Fruit fly (Drosophila melanogaster) whole organism, wandering third instar larva: ENCODE measurements around the gene CG7766.

Source experiments
- Abd-B ChIP-seq: fragments of >200 bp; optimal IDR thresholded peaks from 2 replicates; lab custom pipeline; 2017; ENCODE audit warnings: missing biosample characterization, missing genetic modification characterization
- CG32264 ChIP-seq: fragments of 200-800 bp; sonication (Bioruptor generic); optimal IDR thresholded peaks from 2 replicates; lab custom pipeline; 2016; ENCODE audit warnings: missing biosample characterization, missing genetic modification characterization
- CG9705 ChIP-seq: fragments of 200-800 bp; sonication (Bioruptor generic); optimal IDR thresholded peaks from 2 replicates; lab custom pipeline; 2018; ENCODE audit warnings: missing biosample characterization, mild to moderate bottlenecking, missing genetic modification characterization
- CrebA ChIP-seq: fragments of 200-800 bp; sonication (Bioruptor generic); optimal IDR thresholded peaks from 2 replicates; lab custom pipeline; 2016; ENCODE audit warnings: missing biosample characterization, mild to moderate bottlenecking, missing genetic modification characterization, borderline replicate concordance
- Dfd ChIP-seq: fragments of >200 bp; optimal IDR thresholded peaks from 2 replicates; lab custom pipeline; 2017; ENCODE audit warnings: missing biosample characterization, missing genetic modification characterization
- Dif ChIP-seq: fragments of 200-275, 200-300 bp; sonication (Bioruptor generic); optimal IDR thresholded peaks from 2 replicates; lab custom pipeline; 2018; ENCODE audit warnings: missing biosample characterization, missing genetic modification characterization; ENCODE audit not compliant: partially characterized antibody
- GATAd ChIP-seq: sonication (Bioruptor generic); optimal IDR thresholded peaks from 2 replicates; lab custom pipeline; 2016; ENCODE audit warnings: missing biosample characterization, missing genetic modification characterization
- HLH106 ChIP-seq: fragments of 200-800 bp; optimal IDR thresholded peaks from 3 replicates; lab custom pipeline; 2019; ENCODE audit warnings: missing biosample characterization, mild to moderate bottlenecking, missing genetic modification characterization, moderate library complexity
- Hnf4 ChIP-seq: fragments of 200-800 bp; sonication (Bioruptor generic); optimal IDR thresholded peaks from 2 replicates; lab custom pipeline; 2016; ENCODE audit warnings: missing biosample characterization, mild to moderate bottlenecking, missing genetic modification characterization
- Hr78 ChIP-seq: fragments of >200 bp; optimal IDR thresholded peaks from 2 replicates; lab custom pipeline; 2017; ENCODE audit warnings: missing biosample characterization, missing genetic modification characterization
- Hr83 ChIP-seq: fragments of 200-300 bp; sonication (Bioruptor generic); optimal IDR thresholded peaks from 2 replicates; lab custom pipeline; 2016; ENCODE audit warnings: missing biosample characterization, mild to moderate bottlenecking, missing genetic modification characterization, moderate library complexity; ENCODE audit not compliant: poor library complexity, severe bottlenecking
- Jra ChIP-seq: sonication (Bioruptor generic); optimal IDR thresholded peaks from 2 replicates; lab custom pipeline; 2016; ENCODE audit warnings: missing biosample characterization, missing genetic modification characterization
- Mio ChIP-seq: sonication (Bioruptor generic); optimal IDR thresholded peaks from 2 replicates; lab custom pipeline; 2016; ENCODE audit warnings: missing biosample characterization, missing genetic modification characterization
- Myc ChIP-seq: fragments of >200 bp; optimal IDR thresholded peaks from 2 replicates; lab custom pipeline; 2017
- N ChIP-seq: fragments of >200 bp; optimal IDR thresholded peaks from 2 replicates; lab custom pipeline; 2018; ENCODE audit warnings: missing biosample characterization, missing external identifiers, missing genetic modification characterization
- OdsH ChIP-seq: fragments of 200-800 bp; sonication (Bioruptor generic); optimal IDR thresholded peaks from 2 replicates; lab custom pipeline; 2016; ENCODE audit warnings: missing biosample characterization, mild to moderate bottlenecking, missing genetic modification characterization
- Rel ChIP-seq, 2 experiments: fragments of 200-800 bp; sonication (Bioruptor generic) in 1 of 2; optimal IDR thresholded peaks; 2 replicates in 1 of 2; 3 replicates in 1 of 2; lab custom pipeline; 2016 to 2019; ENCODE audit warnings: mild to moderate bottlenecking in 2 of 2, missing biosample characterization in 2 of 2, missing genetic modification characterization in 2 of 2, moderate library complexity in 1 of 2
- Sp1 ChIP-seq: fragments of 200-800 bp; sonication (Bioruptor generic); optimal IDR thresholded peaks from 3 replicates; lab custom pipeline; 2019; ENCODE audit warnings: missing biosample characterization, mild to moderate bottlenecking, missing genetic modification characterization, moderate library complexity
- Vsx2 ChIP-seq: fragments of 200-300, 225-300 bp; sonication (Bioruptor generic); optimal IDR thresholded peaks from 2 replicates; lab custom pipeline; 2018; ENCODE audit warnings: missing biosample characterization, missing genetic modification characterization; ENCODE audit not compliant: partially characterized antibody
- br ChIP-seq: fragments of 200-800 bp; sonication (Bioruptor generic); optimal IDR thresholded peaks from 2 replicates; lab custom pipeline; 2016; ENCODE audit warnings: missing biosample characterization, missing genetic modification characterization
- brk ChIP-seq: fragments of 200-800 bp; sonication (Bioruptor generic); optimal IDR thresholded peaks from 2 replicates; lab custom pipeline; 2016; ENCODE audit warnings: missing biosample characterization, mild to moderate bottlenecking, missing genetic modification characterization
- dl ChIP-seq, 2 experiments: fragments of 175-275, 200-275 bp in 1 of 2; fragments of 200-275 bp in 1 of 2; sonication (Bioruptor generic); optimal IDR thresholded peaks; lab custom pipeline; 2018; ENCODE audit warnings: mild to moderate bottlenecking in 2 of 2, missing biosample characterization in 2 of 2, missing genetic modification characterization in 2 of 2, moderate library complexity in 2 of 2; ENCODE audit not compliant: partially characterized antibody in 2 of 2, insufficient read depth in 1 of 2
- dmrt93B ChIP-seq: fragments of 200-800 bp; sonication (Bioruptor generic); optimal IDR thresholded peaks from 2 replicates; lab custom pipeline; 2018; ENCODE audit warnings: missing biosample characterization, mild to moderate bottlenecking, missing genetic modification characterization
- dsf ChIP-seq: sonication (Bioruptor generic); optimal IDR thresholded peaks from 2 replicates; lab custom pipeline; 2016; ENCODE audit warnings: missing biosample characterization, missing genetic modification characterization, borderline replicate concordance
- ey ChIP-seq: fragments of 200-800 bp; sonication (Bioruptor generic); optimal IDR thresholded peaks from 2 replicates; lab custom pipeline; 2016; ENCODE audit warnings: missing biosample characterization, missing genetic modification characterization
- foxo ChIP-seq, 2 experiments: fragments of 200-800 bp; sonication (Bioruptor generic); optimal IDR thresholded peaks; 2 replicates in 1 of 2; 3 replicates in 1 of 2; lab custom pipeline; 2016 to 2017; ENCODE audit warnings: missing biosample characterization in 2 of 2, missing genetic modification characterization in 2 of 2
- fru ChIP-seq: fragments of 200-800 bp; sonication (Bioruptor generic); optimal IDR thresholded peaks from 3 replicates; lab custom pipeline; 2016; ENCODE audit warnings: missing biosample characterization, mild to moderate bottlenecking, missing genetic modification characterization
- h ChIP-seq: fragments of 200-800 bp; sonication (Bioruptor generic); optimal IDR thresholded peaks from 3 replicates; lab custom pipeline; 2016; ENCODE audit warnings: missing biosample characterization, mild to moderate bottlenecking, missing genetic modification characterization
- jim ChIP-seq: fragments of 175-275, 200-325 bp; sonication (Bioruptor generic); optimal IDR thresholded peaks from 2 replicates; lab custom pipeline; 2016; ENCODE audit warnings: missing biosample characterization, mild to moderate bottlenecking, missing genetic modification characterization
- lola ChIP-seq: fragments of >200 bp; optimal IDR thresholded peaks from 2 replicates; lab custom pipeline; 2017; ENCODE audit warnings: missing biosample characterization, missing genetic modification characterization
- pan ChIP-seq: fragments of >200 bp; optimal IDR thresholded peaks from 2 replicates; lab custom pipeline; 2017
- psq ChIP-seq: fragments of 200-800 bp; sonication (Bioruptor generic); optimal IDR thresholded peaks from 3 replicates; lab custom pipeline; 2017; ENCODE audit warnings: missing biosample characterization, mild to moderate bottlenecking, missing genetic modification characterization, moderate library complexity
- rgr ChIP-seq: fragments of 200-800 bp; sonication (Bioruptor generic); optimal IDR thresholded peaks from 3 replicates; lab custom pipeline; 2016; ENCODE audit warnings: missing biosample characterization, mild to moderate bottlenecking, missing genetic modification characterization
- sage ChIP-seq: fragments of 200-800 bp; sonication (Bioruptor generic); optimal IDR thresholded peaks from 2 replicates; lab custom pipeline; 2016; ENCODE audit warnings: missing biosample characterization, mild to moderate bottlenecking, missing genetic modification characterization
- sv ChIP-seq: fragments of 200-800 bp; sonication (Bioruptor generic); optimal IDR thresholded peaks from 3 replicates; lab custom pipeline; 2016; ENCODE audit warnings: missing biosample characterization, missing genetic modification characterization
- tai ChIP-seq: sonication (Bioruptor generic); optimal IDR thresholded peaks from 2 replicates; lab custom pipeline; 2016; ENCODE audit warnings: missing biosample characterization, missing genetic modification characterization
- usp ChIP-seq: fragments of >200 bp; optimal IDR thresholded peaks from 2 replicates; lab custom pipeline; 2017; ENCODE audit warnings: missing biosample characterization, missing genetic modification characterization
- woc ChIP-seq: sonication (Bioruptor generic); optimal IDR thresholded peaks from 2 replicates; lab custom pipeline; 2016; ENCODE audit warnings: missing biosample characterization, mild to moderate bottlenecking, missing genetic modification characterization

Gene CG7766

DNA sequence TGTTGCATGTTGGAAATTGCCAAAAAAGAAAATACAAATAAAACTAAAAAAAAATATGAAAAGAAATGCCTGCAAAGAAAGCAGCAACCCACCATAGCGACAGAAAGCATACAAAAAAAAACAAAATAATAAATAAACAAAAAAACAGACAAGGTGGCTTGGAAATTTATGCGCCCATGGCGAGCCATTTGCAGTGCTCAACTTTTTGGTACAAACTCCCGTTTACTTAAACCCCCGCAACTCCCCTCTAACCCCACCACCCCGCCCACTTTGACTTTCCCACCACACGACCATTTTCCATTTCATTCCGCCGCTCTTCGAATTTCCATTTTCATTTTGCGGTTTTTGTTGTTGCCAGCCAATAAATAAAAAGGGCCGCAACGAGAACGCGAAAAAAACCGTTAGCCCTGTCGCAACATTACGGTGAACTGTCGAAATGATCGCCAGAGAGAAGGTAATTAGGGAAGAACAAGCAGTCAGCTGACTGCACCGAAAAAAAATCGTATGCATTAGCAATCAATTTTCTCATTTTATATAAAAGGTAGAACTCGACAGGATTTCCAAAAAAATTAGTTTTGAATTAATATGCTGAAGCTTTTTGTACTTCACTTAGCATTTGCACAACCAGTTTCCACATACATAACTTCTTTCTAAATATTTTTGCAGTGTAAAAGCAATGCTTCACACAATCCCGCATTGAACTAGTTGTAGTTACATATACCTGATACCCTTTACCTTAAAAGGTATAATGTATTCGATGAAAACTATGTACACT lies 33.4 kb upstream of the CG7766 start:
- no peak for TF ChIP-seq Hnf4 (GFP tag; lab: Kevin White, UChicago)

DNA sequence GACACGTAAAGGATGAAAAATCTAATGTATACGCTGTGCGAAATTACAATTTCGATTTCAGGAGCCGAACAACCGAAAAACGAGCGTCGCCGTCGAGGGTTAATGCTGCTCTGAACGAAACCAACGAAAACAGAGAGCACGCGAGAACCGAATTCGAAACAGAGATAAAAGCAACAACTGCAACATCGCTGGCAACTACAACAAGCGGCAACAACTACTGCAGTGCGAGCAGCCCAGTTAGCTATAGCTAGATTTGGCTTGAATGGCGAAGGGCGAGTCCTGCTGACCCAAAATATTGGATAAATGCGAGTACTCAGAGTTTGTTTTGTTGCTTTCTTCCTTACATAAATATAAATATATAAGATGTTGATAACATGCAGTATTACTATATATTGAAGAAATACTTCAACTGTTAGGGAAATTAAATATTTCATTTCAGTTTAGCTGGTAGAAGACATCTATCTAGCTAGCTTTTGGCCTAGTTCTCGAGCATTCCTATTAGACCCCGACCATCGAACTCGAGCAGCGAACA lies 31.4 kb upstream of the CG7766 start, which contains the start of gene fend:
Gene fend (minus strand): TSS at position 178 of the 532 bp plus-strand sequence.
- TF ChIP-seq HLH106 (tag; lab: Kevin White, UChicago), result peak; percentile 18
- TF ChIP-seq fru (GFP tag; lab: Kevin White, UChicago), result peak; percentile 22
- no peak for TF ChIP-seq Dif (GFP tag; lab: Kevin White, UChicago)
- TF ChIP-seq Sp1 (GFP tag; lab: Kevin White, UChicago), result peak; percentile 41
- no peak for TF ChIP-seq OdsH
- no peak for TF ChIP-seq lola (GFP tag; lab: Kevin White, UChicago)
- peak; percentile 92 for TF ChIP-seq Myc
- no peak for TF ChIP-seq jim (GFP tag; lab: Kevin White, UChicago)
- TF ChIP-seq br, result no peak
- TF ChIP-seq foxo (GFP tag; optimal IDR thresholded peaks at IDR 0.05; lab: Kevin White, UChicago), result peak in 1 of 2 experiments; percentile 15
- no peak for TF ChIP-seq dsf (GFP tag; lab: Kevin White, UChicago)
- no peak for TF ChIP-seq ey (GFP tag; lab: Kevin White, UChicago)
- TF ChIP-seq CG32264 (GFP tag; lab: Kevin White, UChicago), result no peak
- TF ChIP-seq psq, result peak; percentile 28
- TF ChIP-seq dl (GFP tag; optimal IDR thresholded peaks at IDR 0.05; lab: Kevin White, UChicago; ENCODE audit: insufficient read depth in 1 of 2, partially characterized antibody in 2 of 2), result no peak
- no peak for TF ChIP-seq sage
- TF ChIP-seq tai (GFP tag; lab: Kevin White, UChicago), result no peak
- TF ChIP-seq brk (GFP tag; lab: Kevin White, UChicago), result peak; percentile 17
- no peak for TF ChIP-seq Hr78
- no peak for TF ChIP-seq Hr83 (GFP tag; lab: Kevin White, UChicago)
- no peak for TF ChIP-seq Hnf4 (GFP tag; lab: Kevin White, UChicago)
- no peak for TF ChIP-seq Abd-B (GFP tag; lab: Kevin White, UChicago)
- no peak for TF ChIP-seq Jra (GFP tag; lab: Kevin White, UChicago)
- TF ChIP-seq Rel (GFP tag; optimal IDR thresholded peaks at IDR 0.05; lab: Kevin White, UChicago), result no peak
- no peak for TF ChIP-seq Rel (tag; optimal IDR thresholded peaks at IDR 0.05; lab: Kevin White, UChicago)
- no peak for TF ChIP-seq sv (GFP tag; lab: Kevin White, UChicago)
- TF ChIP-seq N (GFP tag; lab: Kevin White, UChicago), result no peak
- peak; percentile 27 for TF ChIP-seq h (GFP tag; lab: Kevin White, UChicago)
- TF ChIP-seq rgr (GFP tag; lab: Kevin White, UChicago), result peak; percentile 26
- no peak for TF ChIP-seq GATAd (GFP tag; lab: Kevin White, UChicago)
- no peak for TF ChIP-seq Mio
- no peak for TF ChIP-seq CrebA (GFP tag; lab: Kevin White, UChicago)
- no peak for TF ChIP-seq usp
- TF ChIP-seq Vsx2 (GFP tag; lab: Kevin White, UChicago), result no peak
- peak; percentile 32 for TF ChIP-seq CG9705
- no peak for TF ChIP-seq dmrt93B
- no peak for TF ChIP-seq pan (lab: Kevin White, UChicago)
- TF ChIP-seq woc, result peak; percentile 76
- TF ChIP-seq Dfd (GFP tag; lab: Kevin White, UChicago), result no peak
